Worm (Caenorhabditis elegans): ENCODE data around the gene srd-13.

Gene srd-13

ce11 chrIV:5669459-5669858 is 34.0 kb upstream of the srd-13 start, which contains the start of gene T19E7.6:
TSS of gene T19E7.6 (minus strand) at chrIV:5669503.
- TF ChIP-seq nhr-232 (tag; optimal IDR thresholded peaks at IDR 0.05) = no peak
- no peak for TF ChIP-seq ztf-16 (tag; optimal IDR thresholded peaks at IDR 0.05)
- no peak for TF ChIP-seq odd-2 (tag; optimal IDR thresholded peaks at IDR 0.05)
- no peak for TF ChIP-seq pag-3 (tag; optimal IDR thresholded peaks at IDR 0.05; ENCODE audit: borderline replicate concordance)
- no peak for TF ChIP-seq sox-2 (GFP tag; IDR thresholded peaks at IDR 0.05)
- TF ChIP-seq pqm-1 (tag; optimal IDR thresholded peaks at IDR 0.05) = no peak
- TF ChIP-seq fax-1 (tag; optimal IDR thresholded peaks at IDR 0.05) = no peak

DNA sequence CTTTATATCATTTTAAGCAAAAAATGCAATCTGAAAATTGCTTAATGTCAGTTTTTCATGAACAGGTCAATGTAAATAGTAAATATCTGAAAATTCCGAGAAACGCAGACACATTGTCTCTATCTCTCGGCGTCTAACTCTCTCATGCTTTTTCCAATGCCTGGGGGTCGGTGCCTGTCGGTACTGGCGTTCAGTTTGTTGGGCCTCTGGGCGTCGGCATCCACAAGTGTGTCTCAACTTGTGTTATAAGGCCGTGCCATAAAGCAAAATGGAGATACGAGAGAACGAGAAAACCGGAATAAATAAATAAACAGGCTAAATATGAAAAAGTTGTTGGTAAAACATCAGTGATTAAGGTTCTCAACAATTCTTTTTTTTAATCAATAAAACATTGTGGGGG is 31.7 kb upstream of the srd-13 start:
- peak; percentile 2 for TF ChIP-seq ceh-18 (tag; optimal IDR thresholded peaks at IDR 0.05)
- TF ChIP-seq unc-3 (GFP tag; conservative IDR thresholded peaks at IDR 0.05) = no peak
- no peak for TF ChIP-seq unc-3 (tag; optimal IDR thresholded peaks at IDR 0.05)

ce11 chrIV:5666115-5667028 is 30.9 kb upstream of the srd-13 start:
- TF ChIP-seq pha-4 (tag; optimal IDR thresholded peaks at IDR 0.05) (no peak), hlh-13 (GFP tag; optimal IDR thresholded peaks at IDR 0.05) (no peak), mec-3 (tag; optimal IDR thresholded peaks at IDR 0.05; ENCODE audit: borderline replicate concordance) (no peak), pha-2 (tag; optimal IDR thresholded peaks at IDR 0.05) (no peak), ceh-22 (tag; optimal IDR thresholded peaks at IDR 0.05) (no peak), ceh-19 (GFP tag; optimal IDR thresholded peaks at IDR 0.05) (no peak)

DNA sequence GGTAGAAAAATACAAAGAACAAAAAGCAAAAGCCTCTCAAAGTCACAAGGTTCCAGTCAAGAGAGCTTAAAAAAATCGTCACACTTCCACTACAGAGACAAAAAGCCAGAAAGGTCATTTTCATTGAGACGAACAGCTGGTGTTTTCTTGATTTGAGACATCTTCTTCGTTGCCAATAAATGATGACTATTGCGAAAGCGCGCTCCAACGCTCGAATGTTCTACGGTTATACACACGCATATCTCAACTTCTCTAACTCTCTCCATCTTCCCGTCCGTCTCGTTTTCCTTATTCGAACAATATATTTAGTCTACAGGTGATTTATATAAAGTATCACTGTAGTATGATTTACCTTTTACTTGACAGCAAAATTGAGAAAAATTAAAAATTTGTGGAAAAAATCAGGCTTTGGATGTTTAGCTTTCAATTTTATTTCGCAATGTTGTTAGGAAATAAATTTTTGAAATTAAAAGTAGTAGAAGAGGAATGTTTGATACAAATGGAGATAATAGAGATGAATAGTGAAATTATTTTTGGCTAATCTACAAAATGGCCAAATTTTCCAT is 30.0 kb upstream of the srd-13 start:
- peak; percentile 30 for TF ChIP-seq hlh-30 (tag; optimal IDR thresholded peaks at IDR 0.05; ENCODE audit: insufficient read depth)
- no peak for TF ChIP-seq F13H6.1 (tag; optimal IDR thresholded peaks at IDR 0.05)
- TF ChIP-seq rnt-1 (tag; optimal IDR thresholded peaks at IDR 0.05) = no peak
- TF ChIP-seq unc-42 (tag; optimal IDR thresholded peaks at IDR 0.05) = no peak
- TF ChIP-seq zip-5 (tag; optimal IDR thresholded peaks at IDR 0.05) = no peak
- no peak for TF ChIP-seq elt-2 (tag; optimal IDR thresholded peaks at IDR 0.05)
- no peak for TF ChIP-seq odd-2 (tag; optimal IDR thresholded peaks at IDR 0.05)
- no peak for TF ChIP-seq K09A11.1 (tag; optimal IDR thresholded peaks at IDR 0.05; ENCODE audit: insufficient read depth)
- no peak for TF ChIP-seq dmd-4 (tag; optimal IDR thresholded peaks at IDR 0.05; ENCODE audit: borderline replicate concordance)
- peak; percentile 73 for TF ChIP-seq unc-55 (GFP tag; optimal IDR thresholded peaks at IDR 0.05)
- TF ChIP-seq ttx-3 (tag; optimal IDR thresholded peaks at IDR 0.05) = no peak
- peak; percentile 19 for TF ChIP-seq ceh-31 (tag; optimal IDR thresholded peaks at IDR 0.05)
- TF ChIP-seq ceh-24 (tag; optimal IDR thresholded peaks at IDR 0.05) = no peak
- TF ChIP-seq C08G9.2 (tag; optimal IDR thresholded peaks at IDR 0.05) = no peak
- peak; percentile 4 for TF ChIP-seq nfya-1 (tag; optimal IDR thresholded peaks at IDR 0.05)

DNA sequence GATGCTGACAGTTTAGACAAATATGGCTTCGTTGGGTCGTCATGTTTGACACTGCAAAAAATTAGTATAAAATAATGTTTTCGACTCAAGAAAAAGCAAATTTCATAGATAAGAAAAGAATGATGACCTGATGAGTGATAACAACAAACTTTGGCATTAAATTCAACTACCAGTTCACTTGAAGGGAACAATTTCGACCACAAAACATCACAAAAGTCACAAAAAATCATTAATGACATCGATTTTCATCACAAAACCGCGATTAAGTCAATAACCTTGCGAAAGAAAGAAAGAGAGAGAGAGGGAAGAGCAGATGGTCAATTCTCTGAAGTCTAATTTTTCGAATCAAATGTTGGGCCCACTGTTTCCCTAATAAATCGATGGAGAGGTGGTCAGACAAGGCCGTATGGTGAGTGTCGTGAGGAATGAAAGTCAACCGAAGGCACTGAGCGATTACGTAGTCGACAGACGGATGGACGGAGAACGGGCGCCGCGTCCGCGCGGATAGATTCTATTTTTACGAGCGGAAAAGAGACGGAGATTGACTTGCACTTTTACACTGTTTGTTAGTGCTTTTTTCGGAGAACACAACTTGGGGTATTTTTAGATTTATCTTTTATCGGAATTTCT is 29.0 kb upstream of the srd-13 start, which contains the start of gene bec-1:
TSS of gene bec-1 (minus strand) at position 51 of the 630 bp plus-strand sequence.
- no peak for TF ChIP-seq mec-3 (tag; optimal IDR thresholded peaks at IDR 0.05; ENCODE audit: borderline replicate concordance)
- TF ChIP-seq dve-1 (tag; optimal IDR thresholded peaks at IDR 0.05) = no peak
- TF ChIP-seq tbx-7 (tag; optimal IDR thresholded peaks at IDR 0.05) = no peak
- no peak for TF ChIP-seq F13H6.1 (tag; optimal IDR thresholded peaks at IDR 0.05)
- TF ChIP-seq nfya-1 (tag; optimal IDR thresholded peaks at IDR 0.05) = no peak
- TF ChIP-seq ceh-31 (tag; optimal IDR thresholded peaks at IDR 0.05) = no peak
- no peak for TF ChIP-seq fax-1 (tag; optimal IDR thresholded peaks at IDR 0.05)
- TF ChIP-seq ceh-18 (tag; optimal IDR thresholded peaks at IDR 0.05) = no peak
- no peak for TF ChIP-seq ceh-34 (tag; optimal IDR thresholded peaks at IDR 0.05)
- TF ChIP-seq ztf-16 (tag; optimal IDR thresholded peaks at IDR 0.05) = no peak
- TF ChIP-seq npax-4 (tag; optimal IDR thresholded peaks at IDR 0.05) = no peak
- no peak for TF ChIP-seq ttx-3 (tag; optimal IDR thresholded peaks at IDR 0.05)
- no peak for TF ChIP-seq ceh-48 (tag; optimal IDR thresholded peaks at IDR 0.05)
- TF ChIP-seq ceh-24 (tag; optimal IDR thresholded peaks at IDR 0.05) = no peak
- no peak for TF ChIP-seq elt-2 (tag; optimal IDR thresholded peaks at IDR 0.05)
- no peak for TF ChIP-seq hlh-30 (tag; optimal IDR thresholded peaks at IDR 0.05; ENCODE audit: insufficient read depth)
- no peak for TF ChIP-seq hlh-13 (GFP tag; optimal IDR thresholded peaks at IDR 0.05)

Measured in whole organism, late embryonic.